Fruit fly (Drosophila melanogaster): ENCODE results near the gene CG33783.

- no peak for TF ChIP-seq CG3163 (GFP tag; optimal IDR thresholded peaks at IDR 0.05)
- no peak for TF ChIP-seq ATbp (GFP tag; optimal IDR thresholded peaks at IDR 0.05)
These were observed 19.7 kb downstream of the CG33783 start for dm6 chr3R:10086222-10086621.
